Fruit fly (Drosophila melanogaster) whole organism, embryonic: Measurements from ENCODE around the gene Mrp5.
A peak's percentile ranks its signal among the peaks of the same experiment; 100 is the strongest.

Source experiments
- Antp ChIP-seq: fragments of 200-800 bp; sonication (Bioruptor generic); optimal IDR thresholded peaks from 3 replicates; lab custom pipeline; 2016; ENCODE audit warnings: missing biosample characterization, missing genetic modification characterization
- Atf3 ChIP-seq: fragments of 200-800 bp; sonication (Bioruptor generic); optimal IDR thresholded peaks from 3 replicates; lab custom pipeline; 2016; ENCODE audit warnings: missing biosample characterization, missing genetic modification characterization
- Bdp1 ChIP-seq: fragments of 200-800 bp; sonication (Bioruptor generic); optimal IDR thresholded peaks from 3 replicates; lab custom pipeline; 2016; ENCODE audit warnings: missing biosample characterization, missing genetic modification characterization
- CG10979 ChIP-seq: fragments of 200-800 bp; sonication (Bioruptor generic); optimal IDR thresholded peaks from 2 replicates; lab custom pipeline; 2018; ENCODE audit warnings: missing biosample characterization, mild to moderate bottlenecking, missing genetic modification characterization, moderate library complexity
- CG11247 ChIP-seq: fragments of 200-800 bp; sonication (Bioruptor generic); IDR thresholded peaks from 2 replicates; pipeline ENCODE4 v1.3.6; 2022; ENCODE audit warnings: missing biosample characterization, missing genetic modification characterization
- CG11695 ChIP-seq: fragments of 200-800 bp; sonication (Bioruptor generic); IDR thresholded peaks from 3 replicates; pipeline ENCODE4 v1.3.6; 2022; ENCODE audit warnings: missing biosample characterization, missing genetic modification characterization
- CG12391 ChIP-seq: fragments of 200-800 bp; sonication (Bioruptor generic); optimal IDR thresholded peaks from 3 replicates; lab custom pipeline; 2018; ENCODE audit warnings: missing biosample characterization, mild to moderate bottlenecking, missing genetic modification characterization, moderate library complexity
- CG14050 ChIP-seq: fragments of 200-800 bp; sonication (Bioruptor generic); IDR thresholded peaks from 3 replicates; pipeline ENCODE4 v1.3.6; 2022; ENCODE audit warnings: missing biosample characterization, missing genetic modification characterization
- CG14710 ChIP-seq: fragments of 200-800 bp; sonication (Bioruptor generic); optimal IDR thresholded peaks from 3 replicates; lab custom pipeline; 2019; ENCODE audit warnings: missing biosample characterization, mild to moderate bottlenecking, missing genetic modification characterization, moderate library complexity
- CG17361 ChIP-seq: fragments of 200-800 bp; sonication (Bioruptor generic); IDR thresholded peaks from 3 replicates; pipeline ENCODE4 v1.3.6; 2022; ENCODE audit warnings: missing biosample characterization, missing genetic modification characterization
- CG17829 ChIP-seq: fragments of 200-800 bp; optimal IDR thresholded peaks from 2 replicates; lab custom pipeline; 2019; ENCODE audit warnings: missing biosample characterization, mild to moderate bottlenecking, missing genetic modification characterization, moderate library complexity
- CG18476 ChIP-seq: fragments of 200-800 bp; sonication (Bioruptor generic); optimal IDR thresholded peaks from 2 replicates; lab custom pipeline; 2016; ENCODE audit warnings: missing biosample characterization, mild to moderate bottlenecking, missing genetic modification characterization
- CG2889 ChIP-seq: fragments of 200-800 bp; sonication (Bioruptor generic); IDR thresholded peaks from 3 replicates; pipeline ENCODE4 v1.3.6; 2022; ENCODE audit warnings: missing biosample characterization, missing genetic modification characterization
- CG3065 ChIP-seq: fragments of 200-800 bp; sonication (Bioruptor generic); optimal IDR thresholded peaks from 2 replicates; lab custom pipeline; 2016; ENCODE audit warnings: missing biosample characterization, missing genetic modification characterization
- CG31224 ChIP-seq: fragments of 200-800 bp; sonication (Bioruptor generic); IDR thresholded peaks from 2 replicates; pipeline ENCODE4 v1.3.6; 2022; ENCODE audit warnings: missing biosample characterization, missing genetic modification characterization
- CG32772 ChIP-seq: fragments of 200-800 bp; sonication (Bioruptor generic); IDR thresholded peaks from 2 replicates; pipeline ENCODE4 v1.3.6; 2022; ENCODE audit warnings: missing biosample characterization, missing genetic modification characterization
- CG4617 ChIP-seq: fragments of 200-800 bp; sonication (Bioruptor generic); optimal IDR thresholded peaks from 3 replicates; lab custom pipeline; 2016; ENCODE audit warnings: missing biosample characterization, missing genetic modification characterization, borderline replicate concordance
- CG5245 ChIP-seq: fragments of 200-800 bp; sonication (Bioruptor generic); optimal IDR thresholded peaks from 3 replicates; lab custom pipeline; 2016; ENCODE audit warnings: missing biosample characterization, missing genetic modification characterization
- CG6254 ChIP-seq: fragments of 200-800 bp; sonication (Bioruptor generic); optimal IDR thresholded peaks from 3 replicates; lab custom pipeline; 2017; ENCODE audit warnings: mild to moderate bottlenecking, missing biosample characterization, missing genetic modification reagents, missing genetic modification characterization
- CG7928 ChIP-seq: fragments of 200-800 bp; sonication (Bioruptor generic); optimal IDR thresholded peaks from 2 replicates; lab custom pipeline; 2017; ENCODE audit warnings: missing biosample characterization, mild to moderate bottlenecking, missing genetic modification characterization
- CG8765 ChIP-seq: fragments of 200-800 bp; sonication (Bioruptor generic); IDR thresholded peaks from 2 replicates; pipeline ENCODE4 v1.3.6; 2022; ENCODE audit warnings: missing biosample characterization, missing genetic modification characterization
- CG9437 ChIP-seq: fragments of 200-800 bp; sonication (Bioruptor generic); optimal IDR thresholded peaks from 2 replicates; lab custom pipeline; 2018; ENCODE audit warnings: missing biosample characterization, mild to moderate bottlenecking, missing genetic modification characterization
- CTCF ChIP-seq: fragments of 200-800 bp; sonication (Bioruptor generic); optimal IDR thresholded peaks from 2 replicates; lab custom pipeline; 2017; ENCODE audit warnings: missing biosample characterization, mild to moderate bottlenecking, missing genetic modification characterization, moderate library complexity
- Doc3 ChIP-seq: fragments of 200-800 bp; sonication (Bioruptor generic); IDR thresholded peaks from 3 replicates; pipeline ENCODE4 v1.3.6; 2022; ENCODE audit warnings: missing biosample characterization, missing genetic modification characterization; ENCODE audit not compliant: partially characterized antibody
- Drgx ChIP-seq: fragments of 200-800 bp; sonication (Bioruptor generic); IDR thresholded peaks from 2 replicates; pipeline ENCODE4 v1.3.6; 2022; ENCODE audit warnings: missing biosample characterization, missing genetic modification characterization
- HLH54F ChIP-seq: fragments of 200-800 bp; sonication (Bioruptor generic); optimal IDR thresholded peaks from 3 replicates; lab custom pipeline; 2016; ENCODE audit warnings: missing biosample characterization, missing genetic modification characterization
- Hand ChIP-seq: fragments of 200-800 bp; sonication (Bioruptor generic); optimal IDR thresholded peaks from 2 replicates; lab custom pipeline; 2017; ENCODE audit warnings: mild to moderate bottlenecking, missing biosample characterization, missing genetic modification reagents, missing genetic modification characterization
- Hr78 ChIP-seq, 2 experiments: fragments of 200-800 bp in 1 of 2; fragments of >200 bp in 1 of 2; sonication (Bioruptor generic) in 1 of 2; optimal IDR thresholded peaks; 2 replicates each; lab custom pipeline; 2017 to 2019; ENCODE audit warnings: missing biosample characterization in 2 of 2, missing genetic modification characterization in 2 of 2, mild to moderate bottlenecking in 1 of 2, moderate library complexity in 1 of 2
- MBD-R2 ChIP-seq: fragments of 200-800 bp; sonication (Bioruptor generic); IDR thresholded peaks from 2 replicates; pipeline ENCODE4 v1.3.6; 2022; ENCODE audit warnings: missing biosample characterization, missing genetic modification characterization
- NC2β ChIP-seq: fragments of 200-800 bp; sonication (Bioruptor generic); optimal IDR thresholded peaks from 2 replicates; lab custom pipeline; 2016; ENCODE audit warnings: missing biosample characterization, missing genetic modification characterization
- Oli ChIP-seq: fragments of 200-800 bp; sonication (Bioruptor generic); optimal IDR thresholded peaks from 2 replicates; lab custom pipeline; 2018; ENCODE audit warnings: missing biosample characterization, mild to moderate bottlenecking, missing genetic modification characterization, moderate library complexity
- Sry-β ChIP-seq: fragments of 200-800 bp; sonication (Bioruptor generic); optimal IDR thresholded peaks from 2 replicates; lab custom pipeline; 2018; ENCODE audit warnings: missing biosample characterization, mild to moderate bottlenecking, missing genetic modification characterization, moderate library complexity
- ab ChIP-seq: fragments of 200-800 bp; sonication (Bioruptor generic); optimal IDR thresholded peaks from 2 replicates; lab custom pipeline; 2016; ENCODE audit warnings: missing biosample characterization, missing genetic modification characterization
- aop ChIP-seq: fragments of 200-800 bp; sonication (Bioruptor generic); IDR thresholded peaks from 2 replicates; pipeline ENCODE4 v1.3.6; 2022; ENCODE audit warnings: missing biosample characterization, missing genetic modification characterization
- ap ChIP-seq: fragments of 200-800 bp; sonication (Bioruptor generic); IDR thresholded peaks from 2 replicates; pipeline ENCODE4 v1.3.6; 2022; ENCODE audit warnings: missing biosample characterization, missing genetic modification characterization
- exex ChIP-seq: fragments of 200-800 bp; sonication (Bioruptor generic); optimal IDR thresholded peaks from 4 replicates; lab custom pipeline; 2018; ENCODE audit warnings: missing biosample characterization, mild to moderate bottlenecking, missing genetic modification characterization, moderate library complexity
- gro ChIP-seq: fragments of 200-800 bp; sonication (Bioruptor generic); optimal IDR thresholded peaks from 2 replicates; lab custom pipeline; 2016; ENCODE audit warnings: missing biosample characterization, missing genetic modification characterization
- gsb ChIP-seq: fragments of 200-800 bp; sonication (Bioruptor generic); IDR thresholded peaks from 2 replicates; pipeline ENCODE4 v1.3.6; 2022; ENCODE audit warnings: missing biosample characterization, missing genetic modification characterization
- hbn ChIP-seq: fragments of 200-800 bp; sonication (Bioruptor generic); IDR thresholded peaks from 2 replicates; pipeline ENCODE4 v1.3.6; 2022; ENCODE audit warnings: missing biosample characterization, missing genetic modification characterization; ENCODE audit not compliant: partially characterized antibody
- her ChIP-seq: fragments of 200-800 bp; sonication (Bioruptor generic); optimal IDR thresholded peaks from 2 replicates; lab custom pipeline; 2016; ENCODE audit warnings: missing biosample characterization, missing genetic modification characterization
- jumu ChIP-seq: fragments of 200-800 bp; sonication (Bioruptor generic); optimal IDR thresholded peaks from 3 replicates; lab custom pipeline; 2016; ENCODE audit warnings: missing biosample characterization, missing genetic modification characterization
- lmd ChIP-seq: fragments of 200-800 bp; sonication (Bioruptor generic); IDR thresholded peaks from 2 replicates; pipeline ENCODE4 v1.3.6; 2022; ENCODE audit warnings: missing biosample characterization, missing genetic modification characterization
- lov ChIP-seq, 2 experiments: fragments of 200-800 bp in 1 of 2; fragments of >200 bp in 1 of 2; sonication (Bioruptor generic) in 1 of 2; IDR thresholded peaks in 1 of 2; optimal IDR thresholded peaks in 1 of 2; 2 replicates in 1 of 2; 3 replicates in 1 of 2; pipeline versions ENCODE4 v1.3.6 to Lab custom; 2017 to 2022; ENCODE audit warnings: missing biosample characterization in 1 of 2, missing genetic modification characterization in 1 of 2
- mam ChIP-seq: fragments of 200-800 bp; sonication (Bioruptor generic); optimal IDR thresholded peaks from 3 replicates; lab custom pipeline; 2016; ENCODE audit warnings: missing biosample characterization, missing genetic modification characterization
- nerfin-2 ChIP-seq: fragments of 200-800 bp; sonication (Bioruptor generic); IDR thresholded peaks from 2 replicates; pipeline ENCODE4 v1.3.6; 2022; ENCODE audit warnings: missing biosample characterization, missing genetic modification characterization; ENCODE audit not compliant: partially characterized antibody
- nom ChIP-seq: fragments of 200-800 bp; sonication (Bioruptor generic); optimal IDR thresholded peaks from 2 replicates; lab custom pipeline; 2017; ENCODE audit warnings: missing biosample characterization, missing genetic modification characterization, mild to moderate bottlenecking, moderate library complexity, missing genetic modification reagents
- pzg ChIP-seq: fragments of 200-800 bp; sonication (Bioruptor generic); optimal IDR thresholded peaks from 3 replicates; lab custom pipeline; 2018; ENCODE audit warnings: missing biosample characterization, mild to moderate bottlenecking, missing genetic modification characterization, moderate library complexity
- wdn ChIP-seq: fragments of 200-800 bp; sonication (Bioruptor generic); IDR thresholded peaks from 2 replicates; pipeline ENCODE4 v1.3.6; 2022; ENCODE audit warnings: missing biosample characterization, missing genetic modification characterization
- wek ChIP-seq: fragments of 200-800 bp; sonication (Bioruptor generic); optimal IDR thresholded peaks from 3 replicates; lab custom pipeline; 2018; ENCODE audit warnings: missing biosample characterization, mild to moderate bottlenecking, missing genetic modification characterization, moderate library complexity

The Mrp5 gene

dm6 chr3R:19846870-19847590, 28.4 kb downstream of the Mrp5 start, which contains the start of gene MICU3 (continued):
- TF ChIP-seq wek (GFP tag; lab: Kevin White, UChicago) (no peak), Hand (GFP tag; lab: Kevin White, UChicago) (no peak), CG14710 (tag; lab: Kevin White, UChicago) (peak; percentile 79), Antp (GFP tag; lab: Kevin White, UChicago) (peak; percentile 66), nom (GFP tag; lab: Kevin White, UChicago) (no peak), CG14050 (GFP tag; lab: Robert Waterston, UW) (0 out of 3 replicates have a peak, but pooled peaks have one; percentile 19), CG2889 (0 out of 3 replicates have a peak, but pooled peaks have one; percentile 52), CG18476 (GFP tag; lab: Kevin White, UChicago) (peak; percentile 60), CG17361 (GFP tag; lab: Robert Waterston, UW) (peak; percentile 73; the same call in 2 of the 3 replicates), CG9437 (peak; percentile 100), Hr78 (GFP tag; optimal IDR thresholded peaks at IDR 0.05; lab: Kevin White, UChicago) (no peak), pzg (peak; percentile 48), Atf3 (peak; percentile 52), hbn (peak; percentile 66; the same call in 1 of the 2 replicates), Bdp1 (GFP tag; lab: Kevin White, UChicago) (peak; percentile 65), CG4617 (peak; percentile 49), gro (GFP tag; lab: Kevin White, UChicago) (no peak), ab (GFP tag; lab: Kevin White, UChicago) (peak; percentile 17), gsb (GFP tag; lab: Robert Waterston, UW) (no peak), jumu (GFP tag; lab: Kevin White, UChicago) (peak; percentile 68), ap (GFP tag; lab: Robert Waterston, UW) (peak; percentile 42; the same call in 1 of the 2 replicates), aop (GFP tag; lab: Robert Waterston, UW) (no peak), CG6254 (no peak), CG32772 (peak; percentile 59; the same call in 1 of the 2 replicates), CG10979 (tag; lab: Kevin White, UChicago) (peak; percentile 37), NC2β (GFP tag; lab: Kevin White, UChicago) (peak; percentile 27), Sry-β (GFP tag; lab: Kevin White, UChicago) (peak; percentile 83), mam (GFP tag; lab: Kevin White, UChicago) (peak; percentile 82), CG31224 (GFP tag; lab: Robert Waterston, UW) (0 out of 2 replicates have a peak, but pooled peaks have one; percentile 48), exex (tag; lab: Kevin White, UChicago) (peak; percentile 5), CG12391 (tag; lab: Kevin White, UChicago) (peak; percentile 70), Drgx (GFP tag; lab: Robert Waterston, UW) (no peak), nerfin-2 (peak; percentile 60), lov (optimal IDR thresholded peaks at IDR 0.05; lab: Kevin White, UChicago) (no peak), lov (GFP tag; IDR thresholded peaks at IDR 0.05; lab: Robert Waterston, UW) (no peak), HLH54F (GFP tag; lab: Kevin White, UChicago) (peak; percentile 61), lmd (peak; percentile 63), CG7928 (GFP tag; lab: Kevin White, UChicago) (peak; percentile 52), her (GFP tag; lab: Kevin White, UChicago) (peak; percentile 9), CG3065 (GFP tag; lab: Kevin White, UChicago) (peak; percentile 6), CG17829 (tag; lab: Kevin White, UChicago) (peak; percentile 33), wdn (GFP tag; lab: Robert Waterston, UW) (no peak), Oli (tag; lab: Kevin White, UChicago) (peak; percentile 52), CTCF (peak; percentile 27), CG11695 (GFP tag; lab: Robert Waterston, UW) (no peak), Doc3 (GFP tag; lab: Robert Waterston, UW) (peak; percentile 80), CG5245 (peak; percentile 54), MBD-R2 (GFP tag; lab: Robert Waterston, UW) (no peak), CG11247 (GFP tag; lab: Robert Waterston, UW) (peak; percentile 44; the same call in 1 of the 2 replicates), CG8765 (GFP tag; lab: Robert Waterston, UW) (peak; percentile 9; the same call in 1 of the 2 replicates)
